Worm (Caenorhabditis elegans) whole organism, dauer: ENCODE data around the gene R12B2.3.

Experiments
- unc-62 ChIP-seq: sonication (generic microtip); optimal IDR thresholded peaks from 2 replicates; lab custom pipeline; 2017; ENCODE audit warnings: missing biosample characterization, missing genetic modification reagents, missing genetic modification characterization

The R12B2.3 gene

DNA sequence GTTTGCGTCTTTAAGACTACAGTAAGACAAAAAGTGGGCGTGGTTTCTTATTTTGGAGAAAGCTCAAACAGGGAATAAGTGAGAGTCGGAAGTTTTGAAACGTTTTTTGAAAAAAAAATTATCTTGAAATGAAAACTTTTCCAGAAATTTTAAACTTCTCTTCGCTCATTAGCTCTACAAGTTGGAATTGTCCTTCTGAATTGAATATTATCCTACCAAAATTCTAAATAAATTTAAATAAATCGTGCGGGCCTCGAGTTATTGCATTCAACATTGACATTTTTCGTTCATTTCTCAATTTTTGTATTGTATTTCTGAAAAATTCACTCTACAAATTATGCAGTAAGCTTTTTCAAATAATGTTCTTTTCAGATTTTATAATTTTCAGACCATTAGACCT, at the start of gene R12B2.3:
Gene R12B2.3, plus strand, starts transcription at position 301 of the 400 bp plus-strand sequence.
- no peak for TF ChIP-seq unc-62 (GFP tag; lab: Kevin White, UChicago)

DNA sequence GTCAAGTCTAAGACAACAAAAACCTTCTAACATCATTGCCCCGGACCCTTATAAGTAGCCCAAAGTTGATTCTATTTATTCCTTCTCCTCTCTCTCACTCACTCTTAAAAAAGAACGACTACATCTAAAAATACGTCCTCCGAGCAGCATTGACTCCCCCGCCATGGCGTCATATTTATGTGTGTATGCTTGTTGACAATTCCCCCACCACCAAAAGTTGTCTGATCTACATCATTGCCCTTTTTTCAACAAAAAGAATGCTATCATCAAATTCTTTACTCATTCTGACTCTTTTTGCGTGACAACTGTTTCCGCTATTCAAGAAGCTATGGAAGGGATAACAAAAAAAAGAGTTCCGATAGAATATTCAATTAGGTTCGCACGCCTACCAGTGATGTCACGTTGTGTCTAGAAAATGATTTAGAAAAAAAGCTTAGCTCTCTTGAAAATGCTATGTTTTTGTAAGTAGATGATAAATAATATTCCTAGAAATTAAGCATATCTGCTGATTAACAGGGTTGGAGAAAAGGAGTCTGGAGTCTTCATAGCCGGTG, 47.8 kb upstream of the R12B2.3 start:
- no peak for TF ChIP-seq unc-62 (GFP tag; lab: Kevin White, UChicago)

DNA sequence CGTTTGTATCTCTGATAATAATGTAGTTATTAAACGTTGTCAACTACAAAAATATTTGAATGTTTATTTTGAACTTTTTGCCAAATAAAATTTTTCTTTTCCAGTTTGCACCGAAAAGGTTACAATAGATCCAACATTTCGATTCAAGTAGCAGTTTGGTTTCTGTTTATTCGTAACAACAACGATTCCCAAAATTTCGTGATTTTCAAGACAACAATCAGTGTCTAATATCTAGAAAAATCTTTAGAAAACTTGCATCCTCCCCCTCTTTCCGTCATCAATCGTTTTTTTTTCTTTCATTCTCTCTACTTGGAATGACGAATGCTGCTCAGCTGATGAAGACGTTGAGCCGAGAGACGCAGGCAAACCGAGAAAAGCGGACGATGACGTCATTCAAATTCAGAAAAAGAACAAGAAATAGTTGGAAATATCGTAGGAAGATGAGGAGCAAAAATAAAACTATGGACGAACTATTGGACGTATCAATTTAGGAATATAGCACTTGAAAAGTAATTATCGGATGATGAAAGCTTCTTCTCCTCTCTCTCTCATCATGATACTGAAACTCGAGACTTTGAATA, 46.8 kb upstream of the R12B2.3 start:
- no peak for TF ChIP-seq unc-62 (GFP tag; lab: Kevin White, UChicago)

DNA sequence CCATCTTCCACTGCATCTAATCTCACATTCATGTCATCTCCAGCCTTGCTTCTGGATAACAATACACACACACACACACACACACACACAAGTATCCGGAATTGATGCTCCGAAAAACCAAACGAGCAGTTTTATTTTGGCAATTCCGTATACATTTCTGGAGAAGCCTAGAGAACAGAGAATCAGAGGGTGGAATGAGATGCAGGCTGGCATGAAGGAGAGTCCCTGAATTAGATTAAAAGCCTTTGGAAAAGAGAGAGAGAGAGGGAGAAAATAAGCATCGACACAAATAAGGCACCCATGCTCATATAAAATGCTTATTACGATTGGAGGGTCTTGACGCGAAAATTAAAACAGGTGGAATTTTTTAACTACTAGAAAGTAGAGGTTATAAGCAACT, 44.7 kb upstream of the R12B2.3 start:
- no peak for TF ChIP-seq unc-62 (GFP tag; lab: Kevin White, UChicago)

DNA sequence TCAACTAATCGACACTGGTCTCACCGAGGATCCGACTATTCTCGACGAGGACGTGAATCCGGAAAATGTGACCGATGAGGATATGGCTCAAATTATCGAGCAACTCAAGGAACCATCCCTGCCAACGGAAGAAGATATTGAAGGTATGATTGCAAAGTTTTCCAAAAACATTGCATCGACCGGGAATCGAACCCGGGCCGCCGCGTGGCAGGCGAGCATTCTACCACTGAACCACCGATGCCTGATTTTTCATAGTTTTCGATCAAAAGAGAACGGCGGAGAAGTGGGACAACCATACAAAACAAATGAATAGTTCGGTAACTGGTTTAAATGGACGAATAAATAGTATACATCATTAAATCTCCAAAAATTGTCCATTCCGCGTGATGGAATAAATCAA, 43.5 kb upstream of the R12B2.3 start:
- no peak for TF ChIP-seq unc-62 (GFP tag; lab: Kevin White, UChicago)

DNA sequence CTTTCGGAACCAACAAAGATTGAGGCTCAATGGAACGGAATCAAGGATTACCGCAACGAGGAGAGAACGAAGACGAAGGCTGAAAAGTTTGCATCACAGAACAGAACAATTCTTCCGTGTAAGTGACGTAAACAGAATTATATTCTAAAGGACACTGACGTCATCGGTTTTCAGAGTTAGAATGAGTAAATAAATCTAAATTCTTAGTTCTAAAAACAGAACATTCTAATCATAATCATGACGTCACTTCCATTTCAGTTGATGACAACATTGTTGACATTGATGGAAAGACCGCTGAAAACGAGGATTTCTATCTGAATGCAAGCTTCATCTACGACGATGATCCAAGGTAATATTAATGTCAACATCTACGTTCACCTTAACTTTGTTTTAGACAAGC, 41.4 kb upstream of the R12B2.3 start:
- TF ChIP-seq unc-62 (GFP tag; lab: Kevin White, UChicago), result no peak

DNA sequence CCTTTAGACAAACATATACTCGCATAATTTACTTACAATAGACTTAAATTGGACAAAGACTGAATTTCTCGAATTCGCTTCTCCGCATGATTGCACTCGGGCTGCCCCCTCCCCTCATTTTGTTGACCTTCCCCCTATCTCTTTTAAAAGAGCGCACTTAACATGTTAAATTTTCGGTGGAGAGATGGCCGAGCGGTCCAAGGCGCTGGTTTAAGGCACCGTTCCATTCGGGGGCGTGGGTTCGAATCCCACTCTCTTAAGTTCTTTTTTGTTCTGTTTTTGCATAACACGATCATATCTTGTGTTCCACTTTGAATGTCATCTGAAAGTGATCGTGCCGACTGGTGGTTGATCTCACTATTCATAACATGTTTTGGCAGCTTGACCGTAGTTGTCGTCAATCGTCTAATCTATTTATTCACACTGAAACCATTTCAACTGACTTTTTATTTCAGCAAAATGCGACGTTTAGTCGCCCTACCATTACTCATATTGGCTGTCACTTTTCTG, 35.6 kb upstream of the R12B2.3 start, which contains the start of gene cutl-23:
Gene cutl-23, plus strand, starts transcription at position 460 of the 510 bp plus-strand sequence.
- no peak for TF ChIP-seq unc-62 (GFP tag; lab: Kevin White, UChicago)

DNA sequence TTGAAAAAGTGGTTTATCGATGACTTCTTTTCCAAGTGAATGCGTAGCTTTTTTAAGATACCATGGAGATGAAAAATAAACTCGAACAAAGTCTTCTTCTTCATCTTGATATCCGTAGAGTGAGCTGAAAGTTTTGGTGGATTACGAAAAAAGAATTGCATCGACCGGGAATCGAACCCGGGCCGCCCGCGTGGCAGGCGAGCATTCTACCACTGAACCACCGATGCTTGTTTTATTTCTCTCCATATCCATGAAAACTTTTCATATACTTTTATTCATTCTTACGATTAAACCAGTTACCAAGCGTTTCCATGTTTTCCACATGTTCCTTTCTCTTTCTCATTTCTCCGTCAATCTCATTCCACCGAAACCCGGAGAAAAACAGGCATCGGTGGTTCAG, 23.3 kb upstream of the R12B2.3 start:
- no peak for TF ChIP-seq unc-62 (GFP tag; lab: Kevin White, UChicago)

DNA sequence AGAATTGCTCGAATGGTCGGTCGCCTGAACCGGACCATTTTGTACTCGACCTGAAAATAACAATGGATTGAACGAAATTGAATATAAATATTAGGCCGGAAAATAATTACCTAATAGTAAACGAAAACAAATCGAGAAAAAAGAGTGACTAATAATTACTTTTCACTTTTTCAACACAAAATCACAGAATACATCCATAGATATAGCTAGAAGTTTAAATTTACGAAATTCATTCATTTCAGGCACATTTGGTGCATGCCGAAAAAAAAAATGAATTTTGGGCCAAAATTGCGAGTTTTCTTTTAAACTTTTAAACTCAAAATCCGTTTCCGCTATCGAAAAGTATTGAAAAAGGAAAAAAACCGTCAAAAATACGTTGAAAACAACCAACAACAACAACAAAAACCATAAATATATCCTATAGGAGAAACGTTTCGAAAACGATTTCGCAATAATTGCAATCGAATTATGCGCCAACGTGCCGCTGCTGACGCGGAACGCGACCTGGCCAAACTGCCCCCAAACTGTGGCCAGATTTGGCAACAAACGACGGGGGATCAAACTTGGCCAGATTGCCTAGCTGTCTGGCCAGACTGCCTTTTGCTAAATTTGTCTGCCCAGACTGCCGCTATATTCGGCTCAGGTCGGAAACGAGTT, 20.0 kb upstream of the R12B2.3 start, which contains the start of gene Y37B11A.3:
Gene Y37B11A.3, minus strand, starts transcription at position 51 of the 657 bp plus-strand sequence.
- no peak for TF ChIP-seq unc-62 (GFP tag; lab: Kevin White, UChicago)

DNA sequence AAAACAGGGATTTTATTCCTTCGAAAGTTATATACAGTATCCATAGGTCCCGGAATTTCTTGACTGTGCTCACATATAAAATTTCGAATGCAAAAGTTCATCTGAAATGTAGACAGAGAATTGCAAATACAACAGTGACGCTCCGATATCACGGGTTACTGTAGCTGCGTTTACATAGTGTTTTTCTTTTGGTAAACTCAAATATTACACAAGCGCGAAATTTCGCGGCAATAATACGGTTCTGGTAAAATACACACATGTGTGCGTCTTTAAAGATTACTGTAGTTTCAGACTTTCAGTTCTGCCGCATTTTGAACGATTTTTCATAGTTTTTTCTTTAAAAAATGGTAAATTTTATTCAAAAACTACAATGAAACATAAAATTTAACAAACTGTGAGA, 14.8 kb upstream of the R12B2.3 start, which contains the start of gene rev-3:
Gene rev-3, minus strand, starts transcription at position 101 of the 400 bp plus-strand sequence.
- TF ChIP-seq unc-62 (GFP tag; lab: Kevin White, UChicago), result no peak

DNA sequence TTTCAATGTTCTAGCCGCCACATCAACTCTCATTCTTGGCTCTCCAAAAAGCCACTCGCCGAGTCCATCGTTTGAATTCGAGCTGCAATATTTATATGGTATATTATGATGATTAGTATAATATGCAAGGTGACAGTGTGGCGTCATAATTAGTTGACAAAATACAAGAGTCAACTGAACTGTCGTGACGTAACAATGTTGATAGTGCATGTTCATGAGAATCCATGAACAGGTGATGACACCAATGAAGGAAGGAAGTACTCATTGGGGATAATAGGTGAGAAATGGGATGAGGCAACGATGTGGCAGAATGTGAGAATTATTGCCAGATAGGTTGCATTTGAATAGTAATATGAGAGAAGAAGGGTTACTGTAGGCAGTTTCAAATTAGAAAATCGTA, 10.4 kb upstream of the R12B2.3 start:
- TF ChIP-seq unc-62 (GFP tag; lab: Kevin White, UChicago), result no peak

DNA sequence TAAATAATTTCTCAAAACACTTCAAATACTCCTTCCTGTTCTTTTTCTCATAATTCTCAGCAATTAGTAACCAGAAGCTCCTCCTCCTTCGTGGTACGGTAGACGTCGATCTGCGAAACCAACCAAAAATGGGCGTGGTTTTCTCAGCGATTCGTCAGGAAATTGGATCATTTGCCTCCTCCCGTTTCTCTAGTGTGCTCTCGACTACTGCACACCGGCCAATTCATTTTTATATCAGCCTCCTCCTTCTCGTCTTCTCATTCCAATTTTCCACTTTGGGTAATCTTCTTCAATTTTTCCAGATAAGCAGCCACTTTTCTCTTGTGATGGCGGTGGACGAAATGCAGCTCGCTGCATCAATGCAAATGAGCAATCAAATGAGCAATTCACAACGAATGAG, 6.6 kb upstream of the R12B2.3 start, which contains the start of gene ceh-10:
Gene ceh-10, plus strand, starts transcription at position 301 of the 400 bp plus-strand sequence.
- TF ChIP-seq unc-62 (GFP tag; lab: Kevin White, UChicago), result no peak

DNA sequence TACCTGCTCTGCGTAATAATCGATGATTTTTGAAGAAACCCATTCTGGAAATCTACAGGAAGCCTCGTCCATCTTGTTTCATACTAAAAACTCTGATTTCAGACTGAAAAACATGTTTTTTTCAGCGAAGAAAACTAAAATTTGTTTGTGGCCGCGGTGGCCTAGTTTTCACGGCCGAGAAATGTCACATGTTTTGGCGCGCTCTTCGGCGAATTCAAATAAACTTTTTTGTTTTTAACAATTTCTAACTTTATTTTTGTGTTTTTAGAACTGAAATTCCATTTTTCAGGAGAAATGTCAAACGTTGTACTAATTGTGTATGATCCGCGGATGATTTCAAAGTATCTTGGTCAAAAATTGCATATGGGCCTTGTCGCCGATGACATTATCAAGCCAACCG, 2.4 kb upstream of the R12B2.3 start, which contains the start of the genes polq-1 and him-10:
Gene polq-1, minus strand, starts transcription at position 190 of the 400 bp plus-strand sequence.
Gene him-10, plus strand, starts transcription at position 290 of the 400 bp plus-strand sequence.
- TF ChIP-seq unc-62 (GFP tag; lab: Kevin White, UChicago), result no peak

DNA sequence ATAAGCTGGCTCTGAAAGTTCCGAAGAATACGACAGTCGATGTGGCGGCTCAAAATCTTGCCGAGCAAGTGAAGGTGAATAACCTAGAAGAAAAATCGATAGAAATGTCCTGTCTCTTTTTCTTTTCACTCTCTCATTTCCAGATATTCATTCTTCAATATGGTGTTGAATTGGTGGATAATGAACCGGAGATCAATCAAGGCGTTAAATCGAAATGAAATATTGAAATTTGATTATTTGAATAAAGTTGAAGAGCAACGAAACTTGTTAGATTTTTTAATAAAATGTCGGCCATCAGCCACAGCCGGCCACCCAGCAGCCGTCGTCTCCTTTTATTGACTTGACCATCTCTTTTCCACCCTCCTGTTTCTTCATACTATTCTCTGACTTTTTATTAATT, 1.3 kb downstream of the R12B2.3 start, which contains the start of gene R12B2.2:
Gene R12B2.2, plus strand, starts transcription at position 301 of the 400 bp plus-strand sequence.
- TF ChIP-seq unc-62 (GFP tag; lab: Kevin White, UChicago), result no peak

DNA sequence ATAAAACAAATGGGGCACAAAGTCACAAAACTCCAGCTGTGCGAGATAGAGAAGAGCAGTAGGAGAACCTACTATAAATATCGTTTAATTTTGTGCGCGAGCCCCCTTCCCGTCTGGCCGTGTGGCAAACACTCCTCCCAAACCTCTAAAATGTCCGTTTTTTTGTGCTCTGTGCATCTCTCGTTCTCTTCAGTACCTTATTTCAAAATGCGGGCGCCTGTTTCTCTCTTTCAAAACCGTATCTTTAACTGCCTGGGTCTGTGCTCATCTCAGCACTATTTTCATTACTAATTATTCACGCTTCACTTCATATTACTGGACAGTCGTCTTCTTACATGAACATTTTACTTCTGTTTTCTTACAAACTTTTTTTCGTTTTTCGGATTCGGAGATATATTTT, 4.6 kb downstream of the R12B2.3 start:
- no peak for TF ChIP-seq unc-62 (GFP tag; lab: Kevin White, UChicago)

DNA sequence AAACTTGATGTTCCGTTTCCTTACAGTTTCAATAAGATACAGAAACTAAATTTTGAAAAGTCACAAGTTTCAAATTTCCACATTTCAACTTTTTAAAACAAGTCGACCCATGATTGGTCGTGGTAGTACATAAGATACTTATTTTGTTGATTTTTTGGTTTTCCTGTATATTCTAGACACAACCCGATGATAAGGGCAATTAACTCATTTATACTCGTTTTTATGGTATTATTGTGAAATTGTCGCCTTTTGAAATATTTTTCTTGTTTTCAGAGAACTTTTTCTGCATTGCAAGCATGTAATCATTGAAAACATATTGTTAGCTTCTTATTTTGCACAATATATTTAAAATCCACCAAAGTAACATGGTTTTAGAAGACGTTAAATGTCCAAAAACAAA, 6.6 kb downstream of the R12B2.3 start:
- TF ChIP-seq unc-62 (GFP tag; lab: Kevin White, UChicago), result no peak
